Worm (Caenorhabditis elegans): Measurements from ENCODE around the gene T12A7.6.

- no peak for TF ChIP-seq unc-39 (tag; optimal IDR thresholded peaks at IDR 0.05)
- TF ChIP-seq nhr-237 (tag; optimal IDR thresholded peaks at IDR 0.05), result no peak
- TF ChIP-seq nhr-2 (tag; optimal IDR thresholded peaks at IDR 0.05), result no peak
- no peak for TF ChIP-seq nhr-28 (tag; optimal IDR thresholded peaks at IDR 0.05)
- TF ChIP-seq ces-1 (GFP tag; optimal IDR thresholded peaks at IDR 0.05), result no peak
- TF ChIP-seq M03D4.4 (tag; optimal IDR thresholded peaks at IDR 0.05), result no peak
- TF ChIP-seq blmp-1 (tag; optimal IDR thresholded peaks at IDR 0.05), result no peak
- TF ChIP-seq sem-2 (GFP tag; optimal IDR thresholded peaks at IDR 0.05), result no peak
- TF ChIP-seq unc-62 (GFP tag; optimal IDR thresholded peaks at IDR 0.05), result no peak
- TF ChIP-seq lin-13 (tag; optimal IDR thresholded peaks at IDR 0.05), result no peak
- TF ChIP-seq tbx-8 (GFP tag; optimal IDR thresholded peaks at IDR 0.05), result no peak
- no peak for TF ChIP-seq nhr-12 (tag; optimal IDR thresholded peaks at IDR 0.05)
- TF ChIP-seq ztf-11 (tag; optimal IDR thresholded peaks at IDR 0.05), result no peak
Measured at ce11 chrIV:11721878-11722277, 27.1 kb upstream of the T12A7.6 start.

Data from whole organism, mixed stage, embryonic.